Fruit fly (Drosophila melanogaster) whole organism, embryonic: ENCODE results near the gene Ufsp2.

ENCODE experiments used
- C15 ChIP-seq: fragments of 200-800 bp; sonication (Bioruptor generic); IDR thresholded peaks from 3 replicates; pipeline ENCODE4 v1.3.6; 2022; ENCODE audit warnings: missing biosample characterization, missing genetic modification characterization
- CG10147 ChIP-seq: fragments of 200-800 bp; sonication (Bioruptor generic); optimal IDR thresholded peaks from 2 replicates; lab custom pipeline; 2019; ENCODE audit warnings: missing biosample characterization, mild to moderate bottlenecking, missing genetic modification characterization, moderate library complexity
- CG10565 ChIP-seq: fragments of 200-800 bp; sonication (Bioruptor generic); optimal IDR thresholded peaks from 3 replicates; lab custom pipeline; 2016; ENCODE audit warnings: missing biosample characterization, mild to moderate bottlenecking, missing genetic modification characterization
- CG12071 ChIP-seq: fragments of 200-800 bp; sonication (Bioruptor generic); optimal IDR thresholded peaks from 3 replicates; lab custom pipeline; 2018; ENCODE audit warnings: missing biosample characterization, mild to moderate bottlenecking, missing genetic modification characterization
- CG1233 ChIP-seq: fragments of 200-800 bp; sonication (Bioruptor generic); optimal IDR thresholded peaks from 4 replicates; lab custom pipeline; 2018; ENCODE audit warnings: missing biosample characterization, mild to moderate bottlenecking, missing genetic modification characterization
- CG13287 ChIP-seq: fragments of 200-800 bp; sonication (Bioruptor generic); IDR thresholded peaks from 2 replicates; pipeline ENCODE4 v1.3.6; 2022; ENCODE audit warnings: missing biosample characterization, missing genetic modification characterization; ENCODE audit not compliant: partially characterized antibody
- CG13424 ChIP-seq: fragments of 200-800 bp; sonication (Bioruptor generic); optimal IDR thresholded peaks from 2 replicates; lab custom pipeline; 2019; ENCODE audit warnings: missing biosample characterization, mild to moderate bottlenecking, missing genetic modification characterization, moderate library complexity
- CG14050 ChIP-seq: fragments of 200-800 bp; sonication (Bioruptor generic); IDR thresholded peaks from 3 replicates; pipeline ENCODE4 v1.3.6; 2022; ENCODE audit warnings: missing biosample characterization, missing genetic modification characterization
- CG16779 ChIP-seq: fragments of 200-800 bp; sonication (Bioruptor generic); IDR thresholded peaks from 2 replicates; pipeline ENCODE4 v1.3.6; 2022; ENCODE audit warnings: missing biosample characterization, missing genetic modification characterization
- CG17361 ChIP-seq: fragments of 200-800 bp; sonication (Bioruptor generic); IDR thresholded peaks from 3 replicates; pipeline ENCODE4 v1.3.6; 2022; ENCODE audit warnings: missing biosample characterization, missing genetic modification characterization
- CG17612 ChIP-seq: fragments of 200-800 bp; sonication (Bioruptor generic); IDR thresholded peaks from 2 replicates; pipeline ENCODE4 v1.3.6; 2022; ENCODE audit warnings: missing biosample characterization, missing genetic modification characterization
- CG1792 ChIP-seq: fragments of 200-800 bp; sonication (Bioruptor generic); optimal IDR thresholded peaks from 2 replicates; lab custom pipeline; 2016; ENCODE audit warnings: missing biosample characterization, missing genetic modification characterization
- CG18476 ChIP-seq: fragments of 200-800 bp; sonication (Bioruptor generic); optimal IDR thresholded peaks from 2 replicates; lab custom pipeline; 2016; ENCODE audit warnings: missing biosample characterization, mild to moderate bottlenecking, missing genetic modification characterization
- CG32767 ChIP-seq: fragments of 200-800 bp; sonication (Bioruptor generic); IDR thresholded peaks from 2 replicates; pipeline ENCODE4 v1.3.6; 2022; ENCODE audit warnings: missing biosample characterization, missing genetic modification characterization
- CG3281 ChIP-seq: fragments of 200-800 bp; sonication (Bioruptor generic); optimal IDR thresholded peaks from 3 replicates; lab custom pipeline; 2017; ENCODE audit warnings: missing biosample characterization, mild to moderate bottlenecking, missing genetic modification characterization
- CG3995 ChIP-seq: fragments of 200-800 bp; sonication (Bioruptor generic); optimal IDR thresholded peaks from 3 replicates; lab custom pipeline; 2016; ENCODE audit warnings: missing biosample characterization, missing genetic modification characterization
- CG4730 ChIP-seq: fragments of 200-800 bp; sonication (Bioruptor generic); IDR thresholded peaks from 2 replicates; pipeline ENCODE4 v1.3.6; 2022; ENCODE audit warnings: missing biosample characterization, missing genetic modification characterization
- CG7556 ChIP-seq: fragments of 200-800 bp; sonication (Bioruptor generic); optimal IDR thresholded peaks from 2 replicates; lab custom pipeline; 2017; ENCODE audit warnings: missing biosample characterization, mild to moderate bottlenecking, missing genetic modification characterization
- CG8388 ChIP-seq: fragments of 200-800 bp; sonication (Bioruptor generic); optimal IDR thresholded peaks from 2 replicates; lab custom pipeline; 2019; ENCODE audit warnings: missing biosample characterization, mild to moderate bottlenecking, missing genetic modification characterization, moderate library complexity
- CrebB ChIP-seq: fragments of 200-800 bp; sonication (Bioruptor generic); optimal IDR thresholded peaks from 3 replicates; lab custom pipeline; 2018; ENCODE audit warnings: missing biosample characterization, mild to moderate bottlenecking, missing genetic modification characterization
- Deaf1 ChIP-seq: fragments of 200-800 bp; optimal IDR thresholded peaks from 3 replicates; lab custom pipeline; 2019; ENCODE audit warnings: missing biosample characterization, mild to moderate bottlenecking, missing genetic modification characterization, moderate library complexity
- Ets65A ChIP-seq: fragments of 200-800 bp; sonication (Bioruptor generic); peaks from one replicate; lab custom pipeline; 2016; ENCODE audit warnings: missing biosample characterization, missing genetic modification characterization
- Fer3 ChIP-seq: fragments of 200-800 bp; sonication (Bioruptor generic); optimal IDR thresholded peaks from 2 replicates; lab custom pipeline; 2018; ENCODE audit warnings: missing biosample characterization, mild to moderate bottlenecking, missing genetic modification characterization, moderate library complexity
- Gug ChIP-seq: fragments of 200-800 bp; sonication (Bioruptor generic); IDR thresholded peaks from 4 replicates; pipeline ENCODE4 v1.3.6; 2022; ENCODE audit warnings: missing biosample characterization, missing genetic modification characterization
- Max ChIP-seq: fragments of 200-800 bp; sonication (Bioruptor generic); optimal IDR thresholded peaks from 2 replicates; lab custom pipeline; 2016; ENCODE audit warnings: missing biosample characterization, mild to moderate bottlenecking, missing genetic modification characterization
- Med ChIP-seq: fragments of 200-800 bp; sonication (Bioruptor generic); peaks from one replicate; lab custom pipeline; 2016; ENCODE audit warnings: missing biosample characterization, missing genetic modification characterization, mild to moderate bottlenecking, inconsistent platforms, moderate library complexity
- Meics ChIP-seq: fragments of 200-800 bp; sonication (Bioruptor generic); optimal IDR thresholded peaks from 2 replicates; lab custom pipeline; 2017; ENCODE audit warnings: missing biosample characterization, mild to moderate bottlenecking, missing genetic modification characterization
- Mrtf ChIP-seq: fragments of 200-800 bp; sonication (Bioruptor generic); IDR thresholded peaks from 3 replicates; pipeline ENCODE4 v1.3.6; 2022; ENCODE audit warnings: missing biosample characterization, missing genetic modification characterization
- Oaz ChIP-seq: fragments of 200-800 bp; sonication (Bioruptor generic); IDR thresholded peaks from 2 replicates; pipeline ENCODE4 v1.3.6; 2022; ENCODE audit warnings: missing biosample characterization, missing genetic modification characterization
- Opbp ChIP-seq: fragments of 200-800 bp; sonication (Bioruptor generic); IDR thresholded peaks from 3 replicates; pipeline ENCODE4 v1.3.6; 2022; ENCODE audit warnings: missing biosample characterization, missing genetic modification characterization; ENCODE audit not compliant: partially characterized antibody
- Pdp1 ChIP-seq, 2 experiments: fragments of 200-800 bp; sonication (Bioruptor generic); optimal IDR thresholded peaks; 3 replicates each; lab custom pipeline; 2016; ENCODE audit warnings: missing biosample characterization in 2 of 2, missing genetic modification characterization in 2 of 2, mild to moderate bottlenecking in 1 of 2, moderate library complexity in 1 of 2
- bowl ChIP-seq: fragments of 200-800 bp; sonication (Bioruptor generic); IDR thresholded peaks from 2 replicates; pipeline ENCODE4 v1.3.6; 2022; ENCODE audit warnings: missing biosample characterization, missing genetic modification characterization
- cg ChIP-seq: fragments of 200-800 bp; sonication (Bioruptor generic); optimal IDR thresholded peaks from 3 replicates; lab custom pipeline; 2019; ENCODE audit warnings: missing biosample characterization, mild to moderate bottlenecking, missing genetic modification characterization, moderate library complexity
- crol ChIP-seq: fragments of 200-800 bp; sonication (Bioruptor generic); IDR thresholded peaks from 2 replicates; pipeline ENCODE4 v1.3.6; 2022; ENCODE audit warnings: missing biosample characterization, missing genetic modification characterization
- dpn ChIP-seq, 2 experiments: fragments of 200-800 bp; sonication (Bioruptor generic); optimal IDR thresholded peaks; 3 replicates each; lab custom pipeline; 2016; ENCODE audit warnings: missing biosample characterization in 2 of 2, missing genetic modification characterization in 2 of 2
- hkb ChIP-seq, 2 experiments: fragments of 200-800 bp in 1 of 2; fragments of >200 bp in 1 of 2; sonication (Bioruptor generic) in 1 of 2; IDR thresholded peaks in 1 of 2; optimal IDR thresholded peaks in 1 of 2; 2 replicates each; pipeline versions ENCODE4 v1.3.6 to Lab custom; 2017 to 2022; ENCODE audit warnings: missing biosample characterization in 1 of 2, missing genetic modification characterization in 1 of 2
- ken ChIP-seq: fragments of 200-800 bp; sonication (Bioruptor generic); IDR thresholded peaks from 3 replicates; pipeline ENCODE4 v1.3.6; 2022; ENCODE audit warnings: missing biosample characterization, missing genetic modification characterization
- pb ChIP-seq: fragments of 200-800 bp; sonication (Bioruptor generic); optimal IDR thresholded peaks from 3 replicates; lab custom pipeline; 2016; ENCODE audit warnings: missing biosample characterization, missing genetic modification characterization
- pfk ChIP-seq: fragments of 200-800 bp; sonication (Bioruptor generic); optimal IDR thresholded peaks from 2 replicates; lab custom pipeline; 2018; ENCODE audit warnings: missing biosample characterization, mild to moderate bottlenecking, missing genetic modification characterization, moderate library complexity
- phol ChIP-seq: fragments of 200-800 bp; sonication (Bioruptor generic); optimal IDR thresholded peaks from 3 replicates; lab custom pipeline; 2018; ENCODE audit warnings: missing biosample characterization, mild to moderate bottlenecking, missing genetic modification characterization, moderate library complexity
- prd ChIP-seq, 3 experiments: fragments of >200 bp in 2 of 3; fragments of 200-800 bp in 1 of 3; sonication (Bioruptor generic) in 1 of 3; optimal IDR thresholded peaks in 2 of 3; IDR thresholded peaks in 1 of 3; 2 replicates in 2 of 3; 3 replicates in 1 of 3; pipeline versions ENCODE4 v1.3.6 to Lab custom; 2017 to 2022; ENCODE audit warnings: missing biosample characterization in 1 of 3, missing genetic modification characterization in 1 of 3
- pros ChIP-seq: fragments of 200-800 bp; sonication (Bioruptor generic); optimal IDR thresholded peaks from 3 replicates; lab custom pipeline; 2019; ENCODE audit warnings: missing biosample characterization, mild to moderate bottlenecking, missing genetic modification characterization, moderate library complexity
- sisA ChIP-seq: fragments of 200-800 bp; sonication (Bioruptor generic); IDR thresholded peaks from 2 replicates; pipeline ENCODE4 v1.3.6; 2022; ENCODE audit warnings: missing biosample characterization, missing genetic modification characterization
- sna ChIP-seq: fragments of 200-800 bp; sonication (Bioruptor generic); IDR thresholded peaks from 2 replicates; pipeline ENCODE4 v1.3.6; 2022; ENCODE audit warnings: missing biosample characterization, missing genetic modification characterization; ENCODE audit not compliant: partially characterized antibody
- ssp ChIP-seq: fragments of 200-800 bp; sonication (Bioruptor generic); IDR thresholded peaks from 2 replicates; pipeline ENCODE4 v1.3.6; 2022; ENCODE audit warnings: missing biosample characterization, missing genetic modification characterization
- tgo ChIP-seq: fragments of 200-800 bp; sonication (Bioruptor generic); IDR thresholded peaks from 3 replicates; pipeline ENCODE4 v1.3.6; 2022; ENCODE audit warnings: missing biosample characterization, missing genetic modification characterization
- toy ChIP-seq: fragments of 200-800 bp; sonication (Bioruptor generic); IDR thresholded peaks from 2 replicates; pipeline ENCODE4 v1.3.6; 2022; ENCODE audit warnings: missing biosample characterization, missing genetic modification characterization
- z ChIP-seq: fragments of 200-800 bp; sonication (Bioruptor generic); IDR thresholded peaks from 3 replicates; pipeline ENCODE4 v1.3.6; 2022; ENCODE audit warnings: missing biosample characterization, missing genetic modification characterization
- zfh2 ChIP-seq: fragments of 200-800 bp; sonication (Bioruptor generic); optimal IDR thresholded peaks from 2 replicates; lab custom pipeline; 2016; ENCODE audit warnings: missing biosample characterization, missing genetic modification characterization

Gene Ufsp2

DNA sequence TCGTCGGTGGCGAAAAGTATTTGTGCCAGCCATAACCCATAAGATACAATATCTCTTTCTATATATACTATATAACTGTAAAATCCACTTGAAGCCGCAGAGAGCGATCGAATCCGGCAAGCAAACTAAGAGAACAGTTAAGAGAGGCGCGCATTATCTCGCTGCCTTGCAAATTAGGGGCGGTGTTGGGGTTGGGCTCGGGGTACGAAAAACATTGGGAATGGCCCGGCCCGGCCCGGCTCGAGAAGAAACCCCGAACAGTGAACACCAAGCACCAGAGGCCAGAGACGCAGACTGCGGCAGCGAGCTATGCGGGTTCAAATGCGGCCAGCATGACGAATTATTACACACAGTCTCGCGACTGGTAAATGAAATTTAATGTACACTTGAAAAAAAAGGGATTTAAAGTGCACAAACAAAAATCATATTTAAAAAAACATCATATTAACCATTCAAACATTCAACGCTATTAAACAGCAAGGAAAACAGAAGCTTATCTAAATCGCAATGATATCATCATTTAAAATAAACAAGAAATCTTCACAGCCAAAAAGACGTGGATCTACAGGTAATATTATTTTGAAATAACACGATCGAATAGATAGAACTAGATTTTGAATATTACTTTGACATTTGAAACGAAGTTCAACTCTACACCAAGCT lies 43.9 kb upstream of the Ufsp2 start (continued):
- TF ChIP-seq pb (no peak), Max (peak; percentile 27), CG17612 (no peak), zfh2 (peak; percentile 22), ken (GFP tag; lab: Robert Waterston, UW) (no peak), ssp (GFP tag; lab: Robert Waterston, UW) (no peak), CG10565 (GFP tag; lab: Kevin White, UChicago) (no peak), tgo (GFP tag; lab: Robert Waterston, UW) (peak; percentile 63), CG16779 (GFP tag; lab: Robert Waterston, UW) (no peak), Opbp (GFP tag; lab: Robert Waterston, UW) (no peak), CG7556 (GFP tag; lab: Kevin White, UChicago) (peak; percentile 54), CG10147 (peak; percentile 32), CG1792 (peak; percentile 5), prd (optimal IDR thresholded peaks at IDR 0.05; lab: Kevin White, UChicago) (no peak), prd (GFP tag; IDR thresholded peaks at IDR 0.05; lab: Robert Waterston, UW) (peak; percentile 70), toy (no peak), hkb (optimal IDR thresholded peaks at IDR 0.05; lab: Kevin White, UChicago) (no peak), hkb (GFP tag; IDR thresholded peaks at IDR 0.05; lab: Robert Waterston, UW) (peak; percentile 15; the same call in 1 of the 2 replicates), CrebB (tag; lab: Kevin White, UChicago) (no peak), sisA (peak; percentile 42), Mrtf (no peak), dpn (GFP tag; optimal IDR thresholded peaks at IDR 0.05; lab: Kevin White, UChicago) (no peak), bowl (GFP tag; lab: Robert Waterston, UW) (no peak), CG8388 (GFP tag; lab: Kevin White, UChicago) (no peak), Gug (GFP tag; lab: Robert Waterston, UW) (peak; percentile 21; the same call in 1 of the 4 replicates), Oaz (GFP tag; lab: Robert Waterston, UW) (0 out of 2 replicates have a peak, but pooled peaks have one; percentile 15), Ets65A (GFP tag; lab: Kevin White, UChicago) (no peak), Meics (GFP tag; lab: Kevin White, UChicago) (peak; percentile 49), pfk (GFP tag; lab: Kevin White, UChicago) (no peak), CG32767 (no peak), CG18476 (peak; percentile 23), CG3995 (GFP tag; lab: Kevin White, UChicago) (no peak), pros (GFP tag; lab: Kevin White, UChicago) (peak; percentile 61), z (GFP tag; lab: Robert Waterston, UW) (no peak), Pdp1 (GFP tag; optimal IDR thresholded peaks at IDR 0.05; lab: Kevin White, UChicago) (peak in 1 of 2 experiments; percentile 32), cg (GFP tag; lab: Kevin White, UChicago) (no peak), Fer3 (tag; lab: Kevin White, UChicago) (peak; percentile 16), Deaf1 (tag; lab: Kevin White, UChicago) (peak; percentile 69), CG4730 (GFP tag; lab: Robert Waterston, UW) (0 out of 2 replicates have a peak, but pooled peaks have one; percentile 31), sna (GFP tag; lab: Robert Waterston, UW) (no peak), CG1233 (GFP tag; lab: Kevin White, UChicago) (peak; percentile 19), CG13287 (GFP tag; lab: Robert Waterston, UW) (peak; percentile 25; the same call in 1 of the 2 replicates), Med (GFP tag; lab: Kevin White, UChicago) (peak; percentile 60), C15 (0 out of 3 replicates have a peak, but pooled peaks have one; percentile 39), phol (peak; percentile 74), CG12071 (GFP tag; lab: Kevin White, UChicago) (no peak), crol (GFP tag; lab: Robert Waterston, UW) (peak; percentile 76), CG3281 (GFP tag; lab: Kevin White, UChicago) (peak; percentile 11), CG13424 (tag; lab: Kevin White, UChicago) (no peak), CG17361 (GFP tag; lab: Robert Waterston, UW) (peak; percentile 85; the same call in 2 of the 3 replicates), CG14050 (GFP tag; lab: Robert Waterston, UW) (peak; percentile 9; the same call in 1 of the 3 replicates)
